Fruit fly (Drosophila melanogaster) whole organism, adult: ENCODE data around the gene CG5281.

Experiments used
- CG11617 ChIP-seq: fragments of 200-800 bp; sonication (Bioruptor generic); optimal IDR thresholded peaks from 2 replicates; lab custom pipeline; 2017; ENCODE audit warnings: mild to moderate bottlenecking, missing biosample characterization, missing genetic modification reagents, missing genetic modification characterization
- CG12768 ChIP-seq: fragments of 200-800 bp; sonication (Bioruptor generic); optimal IDR thresholded peaks from 2 replicates; lab custom pipeline; 2017; ENCODE audit warnings: missing biosample characterization, missing genetic modification characterization, mild to moderate bottlenecking, moderate library complexity, missing genetic modification reagents
- CG14711 ChIP-seq: fragments of 200-800 bp; sonication (Bioruptor generic); optimal IDR thresholded peaks from 2 replicates; lab custom pipeline; 2018; ENCODE audit warnings: missing biosample characterization, mild to moderate bottlenecking, missing genetic modification characterization, moderate library complexity
- CG1620 ChIP-seq: fragments of 200-800 bp; sonication (Bioruptor generic); optimal IDR thresholded peaks from 2 replicates; lab custom pipeline; 2016; ENCODE audit warnings: missing biosample characterization, missing genetic modification characterization
- CG33017 ChIP-seq: fragments of 200-800 bp; sonication (Bioruptor generic); optimal IDR thresholded peaks from 2 replicates; lab custom pipeline; 2018; ENCODE audit warnings: missing biosample characterization, mild to moderate bottlenecking, missing genetic modification characterization, moderate library complexity
- CG5204 ChIP-seq: fragments of 200-800 bp; sonication (Bioruptor generic); optimal IDR thresholded peaks from 2 replicates; lab custom pipeline; 2016; ENCODE audit warnings: missing biosample characterization, missing genetic modification characterization
- CG7045 ChIP-seq: fragments of 200-800 bp; sonication (Bioruptor generic); optimal IDR thresholded peaks from 2 replicates; lab custom pipeline; 2017; ENCODE audit warnings: missing biosample characterization, mild to moderate bottlenecking, missing genetic modification characterization
- CG7101 ChIP-seq: fragments of 200-800 bp; sonication (Bioruptor generic); optimal IDR thresholded peaks from 2 replicates; lab custom pipeline; 2018; ENCODE audit warnings: missing biosample characterization, mild to moderate bottlenecking, missing genetic modification characterization, moderate library complexity
- Clk ChIP-seq: fragments of 200-800 bp; sonication (Bioruptor generic); optimal IDR thresholded peaks from 2 replicates; lab custom pipeline; 2017; ENCODE audit warnings: missing biosample characterization, missing genetic modification characterization
- Crg-1 ChIP-seq: fragments of 200-800 bp; sonication (Bioruptor generic); optimal IDR thresholded peaks from 2 replicates; lab custom pipeline; 2016; ENCODE audit warnings: missing biosample characterization, missing genetic modification characterization
- Hr96 ChIP-seq: fragments of 200-800 bp; sonication (Bioruptor generic); optimal IDR thresholded peaks from 2 replicates; lab custom pipeline; 2016; ENCODE audit warnings: missing biosample characterization, missing genetic modification characterization
- Mnt ChIP-seq: fragments of 200-800 bp; sonication (Bioruptor generic); optimal IDR thresholded peaks from 2 replicates; lab custom pipeline; 2016; ENCODE audit warnings: missing biosample characterization, mild to moderate bottlenecking, missing genetic modification characterization
- bab1 ChIP-seq: fragments of 200-800 bp; sonication (Bioruptor generic); optimal IDR thresholded peaks from 3 replicates; lab custom pipeline; 2019; ENCODE audit warnings: missing biosample characterization, mild to moderate bottlenecking, missing genetic modification characterization, moderate library complexity
- cic ChIP-seq: fragments of 200-800 bp; sonication (Bioruptor generic); optimal IDR thresholded peaks from 2 replicates; lab custom pipeline; 2017; ENCODE audit warnings: missing biosample characterization, mild to moderate bottlenecking, missing genetic modification characterization, moderate library complexity
- cnc ChIP-seq, 2 experiments: fragments of >200 bp; optimal IDR thresholded peaks; 2 replicates each; lab custom pipeline; 2017
- kay ChIP-seq: fragments of 200-800 bp; sonication (Bioruptor generic); peaks from one replicate; lab custom pipeline; 2016; ENCODE audit warnings: missing biosample characterization, missing genetic modification characterization, borderline replicate concordance
- ovo ChIP-seq: fragments of 200-800 bp; sonication (Bioruptor generic); optimal IDR thresholded peaks from 2 replicates; lab custom pipeline; 2016; ENCODE audit warnings: missing biosample characterization, missing genetic modification characterization
- pad ChIP-seq: fragments of 200-800 bp; sonication (Bioruptor generic); optimal IDR thresholded peaks from 3 replicates; lab custom pipeline; 2017; ENCODE audit warnings: missing biosample characterization, missing genetic modification characterization, mild to moderate bottlenecking, moderate library complexity, missing genetic modification reagents
- tj ChIP-seq: fragments of 200-800 bp; sonication (Bioruptor generic); optimal IDR thresholded peaks from 3 replicates; lab custom pipeline; 2017; ENCODE audit warnings: missing biosample characterization, mild to moderate bottlenecking, missing genetic modification characterization, moderate library complexity
- toe ChIP-seq: fragments of 200-800 bp; sonication (Bioruptor generic); optimal IDR thresholded peaks from 2 replicates; lab custom pipeline; 2016; ENCODE audit warnings: missing biosample characterization, missing genetic modification characterization

The CG5281 gene

dm6 chr3R:11435537-11436234 is at the start of gene CG5281, which contains the start of gene Exd2:
CG5281 (plus strand) TSS chr3R:11435850.
Exd2 (minus strand) TSS chr3R:11435703.
- TF ChIP-seq CG5204 (GFP tag; lab: Kevin White, UChicago) (no peak), toe (GFP tag; lab: Kevin White, UChicago) (no peak), tj (GFP tag; lab: Kevin White, UChicago) (no peak), CG1620 (no peak), Mnt (GFP tag; lab: Kevin White, UChicago) (peak; percentile 6), CG14711 (tag; lab: Kevin White, UChicago) (peak; percentile 41), cic (GFP tag; lab: Kevin White, UChicago) (no peak), bab1 (GFP tag; lab: Kevin White, UChicago) (peak; percentile 18), CG7045 (GFP tag; lab: Kevin White, UChicago) (no peak), CG7101 (peak; percentile 23), CG33017 (tag; lab: Kevin White, UChicago) (peak; percentile 11), cnc (optimal IDR thresholded peaks at IDR 0.05; lab: Kevin White, UChicago) (no peak), Hr96 (no peak), ovo (peak; percentile 46), CG12768 (GFP tag; lab: Kevin White, UChicago) (no peak), kay (GFP tag; lab: Kevin White, UChicago) (no peak), CG11617 (GFP tag; lab: Kevin White, UChicago) (peak; percentile 25), Clk (GFP tag; lab: Kevin White, UChicago) (no peak), pad (no peak), Crg-1 (GFP tag; lab: Kevin White, UChicago) (no peak)

dm6 chr3R:11392805-11393204 is 42.8 kb upstream of the CG5281 start:
- no peak for TF ChIP-seq cnc (optimal IDR thresholded peaks at IDR 0.05; lab: Kevin White, UChicago)
- no peak for TF ChIP-seq CG12768 (GFP tag; lab: Kevin White, UChicago)
- no peak for TF ChIP-seq CG14711 (tag; lab: Kevin White, UChicago)
- TF ChIP-seq tj (GFP tag; lab: Kevin White, UChicago), result no peak
- TF ChIP-seq Clk (GFP tag; lab: Kevin White, UChicago), result no peak
- TF ChIP-seq CG33017 (tag; lab: Kevin White, UChicago), result no peak
- no peak for TF ChIP-seq ovo
- no peak for TF ChIP-seq toe (GFP tag; lab: Kevin White, UChicago)
- no peak for TF ChIP-seq CG7045 (GFP tag; lab: Kevin White, UChicago)
- TF ChIP-seq cic (GFP tag; lab: Kevin White, UChicago), result no peak
- no peak for TF ChIP-seq Hr96
- no peak for TF ChIP-seq bab1 (GFP tag; lab: Kevin White, UChicago)
- no peak for TF ChIP-seq CG1620
- no peak for TF ChIP-seq kay (GFP tag; lab: Kevin White, UChicago)
- TF ChIP-seq CG7101, result no peak
- TF ChIP-seq pad, result no peak

dm6 chr3R:11393896-11394295 is 41.8 kb upstream of the CG5281 start:
- TF ChIP-seq CG5204 (GFP tag; lab: Kevin White, UChicago), result no peak

- TF ChIP-seq Mnt (GFP tag; lab: Kevin White, UChicago) (no peak), ovo (no peak), pad (no peak), CG12768 (GFP tag; lab: Kevin White, UChicago) (no peak), Hr96 (no peak), tj (GFP tag; lab: Kevin White, UChicago) (no peak), CG33017 (tag; lab: Kevin White, UChicago) (no peak), CG11617 (GFP tag; lab: Kevin White, UChicago) (no peak), CG14711 (tag; lab: Kevin White, UChicago) (no peak), CG7101 (no peak), toe (GFP tag; lab: Kevin White, UChicago) (no peak), kay (GFP tag; lab: Kevin White, UChicago) (no peak), CG5204 (GFP tag; lab: Kevin White, UChicago) (no peak), CG7045 (GFP tag; lab: Kevin White, UChicago) (no peak), cic (GFP tag; lab: Kevin White, UChicago) (no peak), bab1 (GFP tag; lab: Kevin White, UChicago) (no peak), CG1620 (no peak), cnc (optimal IDR thresholded peaks at IDR 0.05; lab: Kevin White, UChicago) (no peak), Crg-1 (GFP tag; lab: Kevin White, UChicago) (no peak)
Measured at dm6 chr3R:11395541-11395940, 40.1 kb upstream of the CG5281 start.

dm6 chr3R:11402894-11403293 is 32.8 kb upstream of the CG5281 start:
- no peak for TF ChIP-seq cnc (optimal IDR thresholded peaks at IDR 0.05; lab: Kevin White, UChicago)
- no peak for TF ChIP-seq Crg-1 (GFP tag; lab: Kevin White, UChicago)
- TF ChIP-seq CG14711 (tag; lab: Kevin White, UChicago), result no peak
- no peak for TF ChIP-seq tj (GFP tag; lab: Kevin White, UChicago)
- TF ChIP-seq kay (GFP tag; lab: Kevin White, UChicago), result no peak
- no peak for TF ChIP-seq Hr96
- no peak for TF ChIP-seq CG1620
- TF ChIP-seq bab1 (GFP tag; lab: Kevin White, UChicago), result no peak
- no peak for TF ChIP-seq CG33017 (tag; lab: Kevin White, UChicago)
- TF ChIP-seq CG7101, result no peak
- TF ChIP-seq CG11617 (GFP tag; lab: Kevin White, UChicago), result no peak
- TF ChIP-seq cic (GFP tag; lab: Kevin White, UChicago), result no peak
- TF ChIP-seq Clk (GFP tag; lab: Kevin White, UChicago), result no peak
- TF ChIP-seq Mnt (GFP tag; lab: Kevin White, UChicago), result no peak
- no peak for TF ChIP-seq pad
- no peak for TF ChIP-seq CG5204 (GFP tag; lab: Kevin White, UChicago)
- no peak for TF ChIP-seq toe (GFP tag; lab: Kevin White, UChicago)
- no peak for TF ChIP-seq CG12768 (GFP tag; lab: Kevin White, UChicago)
